Worm (Caenorhabditis elegans) whole organism, late embryonic: ENCODE results near the gene srj-33.

ENCODE experiments used
- ahr-1 ChIP-seq: sonication (generic microtip); optimal IDR thresholded peaks from 2 replicates; lab custom pipeline; 2016; ENCODE audit warnings: missing genetic modification characterization, missing compliant biosample characterization
- ceh-30 ChIP-seq: fragments of 150-350 bp; optimal IDR thresholded peaks from 2 replicates; lab custom pipeline; 2014; ENCODE audit warnings: missing biosample characterization, missing genetic modification characterization
- ceh-6 ChIP-seq: fragments of 200-800 bp; sonication (Bioruptor generic); optimal IDR thresholded peaks from 2 replicates; lab custom pipeline; 2018; ENCODE audit warnings: mild to moderate bottlenecking, missing genetic modification characterization, missing compliant biosample characterization
- che-1 ChIP-seq: sonication (generic microtip); optimal IDR thresholded peaks from 2 replicates; lab custom pipeline; 2016; ENCODE audit warnings: mild to moderate bottlenecking, missing genetic modification characterization, missing compliant biosample characterization
- dmd-4 ChIP-seq: sonication (generic microtip); optimal IDR thresholded peaks from 2 replicates; lab custom pipeline; 2016; ENCODE audit warnings: borderline replicate concordance, missing genetic modification characterization, missing compliant biosample characterization
- dve-1 ChIP-seq: sonication (generic microtip); optimal IDR thresholded peaks from 2 replicates; lab custom pipeline; 2017; ENCODE audit warnings: antibody characterized with exemption, mild to moderate bottlenecking, missing genetic modification characterization, missing compliant biosample characterization
- elt-4 ChIP-seq: sonication (generic microtip); optimal IDR thresholded peaks from 2 replicates; lab custom pipeline; 2016; ENCODE audit warnings: missing genetic modification characterization, missing compliant biosample characterization
- ets-4 ChIP-seq: sonication (generic microtip); optimal IDR thresholded peaks from 2 replicates; lab custom pipeline; 2016; ENCODE audit warnings: missing genetic modification characterization, missing compliant biosample characterization
- hlh-15 ChIP-seq: sonication (generic microtip); optimal IDR thresholded peaks from 2 replicates; lab custom pipeline; 2016; ENCODE audit warnings: missing genetic modification characterization, missing compliant biosample characterization
- hlh-8 ChIP-seq: sonication (generic microtip); optimal IDR thresholded peaks from 2 replicates; lab custom pipeline; 2016; ENCODE audit warnings: missing genotype, missing genetic modification characterization, missing compliant biosample characterization
- pha-4 ChIP-seq: fragments of 150-350 bp; optimal IDR thresholded peaks from 2 replicates; lab custom pipeline; 2018; ENCODE audit warnings: missing biosample characterization, missing genetic modification reagents, missing genetic modification characterization
- unc-3 ChIP-seq, 2 experiments: fragments of 200-800 bp in 1 of 2; sonication (Bioruptor generic) in 1 of 2; sonication (generic microtip) in 1 of 2; conservative IDR thresholded peaks in 1 of 2; optimal IDR thresholded peaks in 1 of 2; 2 replicates each; pipeline versions ENCODE4 v1.3.6 to Lab custom; 2016 to 2022; ENCODE audit warnings: missing compliant biosample characterization in 2 of 2, missing genetic modification characterization in 2 of 2, missing genetic modification reagents in 1 of 2
- unc-86 ChIP-seq: sonication (generic microtip); optimal IDR thresholded peaks from 2 replicates; lab custom pipeline; 2016; ENCODE audit warnings: missing genetic modification characterization, missing compliant biosample characterization

- TF ChIP-seq ceh-30 (no peak), hlh-8 (tag; lab: Kevin White, UChicago) (no peak), che-1 (tag; lab: Kevin White, UChicago) (no peak), pha-4 (tag; lab: Kevin White, UChicago) (no peak), unc-86 (no peak), dve-1 (tag; lab: Kevin White, UChicago) (no peak), ceh-6 (no peak), dmd-4 (tag; lab: Kevin White, UChicago) (no peak), ahr-1 (no peak), ets-4 (no peak), hlh-15 (tag; lab: Kevin White, UChicago) (no peak), unc-3 (GFP tag; conservative IDR thresholded peaks at IDR 0.05; lab: Robert Waterston, UW) (no peak), unc-3 (tag; optimal IDR thresholded peaks at IDR 0.05; lab: Kevin White, UChicago) (no peak), elt-4 (tag; lab: Kevin White, UChicago) (no peak)
Measured at ce11 chrV:9937435-9937834, at the start of gene srj-33.
